Worm (Caenorhabditis elegans) whole organism, late embryonic: ENCODE data around the gene zzz-1.

ENCODE experiments used
- K02D7.2 ChIP-seq: sonication (generic microtip); optimal IDR thresholded peaks from 2 replicates; lab custom pipeline; 2017; ENCODE audit warnings: mild to moderate bottlenecking, missing genetic modification characterization, missing compliant biosample characterization
- K09A11.1 ChIP-seq: sonication (generic microtip); optimal IDR thresholded peaks from 2 replicates; lab custom pipeline; 2017; ENCODE audit warnings: antibody characterized with exemption, mild to moderate bottlenecking, missing genetic modification characterization, missing compliant biosample characterization; ENCODE audit not compliant: insufficient read depth
- ceh-48 ChIP-seq: sonication (generic microtip); optimal IDR thresholded peaks from 2 replicates; lab custom pipeline; 2016; ENCODE audit warnings: missing genetic modification characterization, inconsistent platforms, missing compliant biosample characterization
- che-1 ChIP-seq: sonication (generic microtip); optimal IDR thresholded peaks from 2 replicates; lab custom pipeline; 2016; ENCODE audit warnings: mild to moderate bottlenecking, missing genetic modification characterization, missing compliant biosample characterization
- elt-2 ChIP-seq: sonication (generic microtip); optimal IDR thresholded peaks from 2 replicates; lab custom pipeline; 2016; ENCODE audit warnings: missing genetic modification reagents, missing genetic modification characterization, missing compliant biosample characterization
- ets-4 ChIP-seq: sonication (generic microtip); optimal IDR thresholded peaks from 2 replicates; lab custom pipeline; 2016; ENCODE audit warnings: missing genetic modification characterization, missing compliant biosample characterization
- sox-4 ChIP-seq: sonication (generic microtip); optimal IDR thresholded peaks from 2 replicates; lab custom pipeline; 2017; ENCODE audit warnings: mild to moderate bottlenecking, missing genetic modification characterization, inconsistent platforms, missing compliant biosample characterization
- ttx-3 ChIP-seq: sonication (generic microtip); optimal IDR thresholded peaks from 2 replicates; lab custom pipeline; 2016; ENCODE audit warnings: missing genetic modification reagents, missing genetic modification characterization, missing compliant biosample characterization
- unc-55 ChIP-seq: sonication (generic microtip); optimal IDR thresholded peaks from 2 replicates; lab custom pipeline; 2017; ENCODE audit warnings: missing biosample characterization, missing genetic modification reagents, missing genetic modification characterization

- TF ChIP-seq che-1 (tag; lab: Kevin White, UChicago) (no peak), ceh-48 (tag; lab: Kevin White, UChicago) (no peak), sox-4 (no peak), ttx-3 (tag; lab: Kevin White, UChicago) (no peak), elt-2 (tag; lab: Kevin White, UChicago) (no peak), K02D7.2 (tag; lab: Kevin White, UChicago) (no peak), ets-4 (tag; lab: Kevin White, UChicago) (no peak), unc-55 (no peak), K09A11.1 (no peak)
Observed at ce11 chrV:10915922-10916321, 7.0 kb upstream of the zzz-1 start.
